Fruit fly (Drosophila melanogaster): ENCODE data around the gene CanA1.

DNA sequence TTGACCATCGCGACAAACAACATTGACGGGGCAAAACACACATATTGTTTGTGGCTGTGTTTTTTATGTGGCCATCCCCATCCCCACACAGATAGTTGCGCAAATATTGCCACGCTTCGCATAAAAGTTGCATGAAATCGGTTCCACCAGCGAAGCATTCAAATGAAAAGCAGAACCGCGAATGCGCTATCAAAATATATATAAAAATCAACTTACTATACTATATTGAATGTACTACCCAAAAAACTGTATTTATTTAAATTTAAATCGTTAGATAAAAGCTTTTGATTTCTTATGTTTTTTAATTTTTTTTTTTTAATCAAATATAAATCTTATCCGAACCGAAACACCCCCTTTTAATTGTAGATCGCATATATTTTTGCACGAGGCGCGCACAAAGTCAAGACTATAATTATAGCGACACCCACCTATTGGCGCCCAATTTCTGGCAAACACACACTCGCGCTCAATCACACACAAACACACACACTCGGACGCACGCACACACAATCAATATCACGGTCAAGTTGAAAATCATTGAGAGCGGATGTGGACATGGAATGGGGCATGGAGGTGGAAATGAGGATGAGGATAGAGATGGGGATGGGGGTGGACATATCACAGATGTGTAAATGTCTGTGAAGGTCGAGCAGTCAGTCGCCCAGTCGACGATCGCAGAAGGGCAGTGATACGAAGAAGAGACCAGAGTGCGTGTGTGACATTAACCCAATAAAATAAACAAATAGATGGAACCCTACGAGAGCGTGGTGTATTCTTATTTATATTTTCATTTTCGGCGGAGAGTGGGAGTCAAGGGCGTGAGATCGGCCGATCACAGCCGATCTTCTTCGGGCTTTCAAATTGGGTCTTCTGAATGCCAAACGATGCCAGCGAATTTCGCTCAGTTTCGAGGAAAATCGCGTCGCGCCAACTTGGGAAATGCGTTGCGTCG is at the start of gene CanA1:
- TF ChIP-seq CG8478 (optimal IDR thresholded peaks at IDR 0.05) (no peak), pan (optimal IDR thresholded peaks at IDR 0.05) (no peak)
